Worm (Caenorhabditis elegans) whole organism, L4/young adult: ENCODE results near the gene ttr-44.

Experiments used
- dao-5 ChIP-seq: sonication (generic microtip); optimal IDR thresholded peaks from 2 replicates; lab custom pipeline; 2016; ENCODE audit warnings: missing genotype, missing genetic modification characterization, moderate library complexity, missing compliant biosample characterization
- him-1 ChIP-seq: sonication (generic microtip); optimal IDR thresholded peaks from 2 replicates; lab custom pipeline; 2016; ENCODE audit warnings: missing genotype, missing genetic modification reagents, missing genetic modification characterization, missing compliant biosample characterization

- TF ChIP-seq dao-5 (tag; lab: Kevin White, UChicago) = no peak
- TF ChIP-seq him-1 (tag; lab: Kevin White, UChicago) = no peak
Observed at ce11 chrV:13578637-13579036, 48.1 kb upstream of the ttr-44 start, which contains the start of gene C50B8.6.
